Worm (Caenorhabditis elegans): ENCODE results near the gene pals-28.

DNA sequence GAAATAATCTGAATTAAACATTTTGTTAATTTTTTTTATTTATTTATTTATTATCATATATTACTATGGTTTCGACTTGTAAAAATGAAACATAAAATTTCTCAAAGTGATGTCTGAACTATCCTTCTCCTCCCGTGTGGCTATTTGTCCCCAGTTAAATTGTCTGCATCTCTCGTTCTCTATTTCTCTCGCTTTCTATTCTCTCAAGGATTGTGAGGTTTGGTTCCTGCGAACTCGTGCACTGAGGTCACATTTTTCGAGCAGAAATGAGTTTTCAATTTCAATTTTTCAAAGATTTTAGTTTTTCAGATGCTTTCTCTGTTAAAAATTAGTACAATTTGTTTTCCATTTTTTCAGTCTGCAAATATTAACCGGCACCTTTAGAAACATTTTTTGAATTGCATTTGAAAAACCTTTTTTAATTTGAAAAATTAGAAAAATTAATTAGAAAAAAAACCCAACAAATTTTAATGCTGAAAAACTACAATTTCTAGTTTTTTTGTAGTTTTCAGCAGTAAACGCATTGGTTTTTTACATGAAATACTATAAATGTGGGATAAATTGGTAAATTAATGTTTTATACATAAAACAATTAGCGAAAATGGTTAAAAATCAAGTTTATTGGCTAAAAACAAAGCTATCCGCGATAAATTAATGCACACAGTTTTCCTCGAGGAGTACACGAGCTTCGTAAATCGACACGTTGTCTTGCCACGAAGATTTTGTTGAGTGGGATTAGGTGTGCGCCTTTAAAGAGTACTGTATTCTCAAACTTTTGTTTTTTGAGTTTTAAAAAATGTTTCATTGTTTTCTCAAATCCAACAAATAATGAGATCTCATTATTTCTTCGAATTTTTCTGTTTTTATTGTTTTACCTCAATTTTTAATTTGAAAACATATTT, 27.8 kb downstream of the pals-28 start:
- TF ChIP-seq ama-1 (optimal IDR thresholded peaks at IDR 0.05): no peak
- no peak for TF ChIP-seq tra-4 (tag; optimal IDR thresholded peaks at IDR 0.05)
- TF ChIP-seq sea-1 (GFP tag; conservative IDR thresholded peaks at IDR 0.05): no peak
- no peak for TF ChIP-seq ets-7 (tag; optimal IDR thresholded peaks at IDR 0.05)
